Worm (Caenorhabditis elegans): ENCODE data around the gene ben-1.

DNA sequence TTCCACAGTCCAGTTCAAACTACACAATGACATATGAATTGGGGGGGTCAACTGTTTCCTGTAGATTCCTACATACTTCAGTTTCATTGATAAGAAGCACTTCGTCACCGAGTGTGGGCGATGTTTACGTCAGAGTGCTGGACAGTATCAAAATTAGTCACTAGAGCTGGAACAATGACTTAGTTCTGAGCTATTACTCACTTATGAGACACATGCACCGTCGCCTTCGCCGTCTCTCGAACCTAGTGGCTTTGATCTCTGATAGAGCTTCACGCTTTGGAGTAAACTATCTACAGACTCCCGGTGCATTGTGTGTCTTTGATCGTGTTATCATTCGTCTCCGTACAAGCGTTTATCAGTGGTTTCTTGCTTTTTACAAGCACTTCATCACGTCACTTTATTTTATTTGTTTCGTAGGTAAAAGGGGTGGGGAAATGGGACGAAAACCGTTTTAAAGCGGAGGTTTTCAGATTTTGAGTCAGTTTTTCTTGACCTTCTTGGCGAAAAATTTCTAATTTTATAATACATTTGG lies 30.0 kb upstream of the ben-1 start:
- TF ChIP-seq ref-1 (GFP tag; conservative IDR thresholded peaks at IDR 0.05) (no peak), ztf-29 (GFP tag; IDR thresholded peaks at IDR 0.05) (no peak), cog-1 (tag; optimal IDR thresholded peaks at IDR 0.05) (no peak)

Measured in whole organism, midembryonic.